Worm (Caenorhabditis elegans): ENCODE results near the gene C56C10.9.

Gene C56C10.9

ce11 chrII:6592251-6592650, at the start of gene C56C10.9:
C56C10.9 (minus strand) TSS chrII:6592351.
- TF ChIP-seq jun-1 (tag; optimal IDR thresholded peaks at IDR 0.05): no peak

ce11 chrII:6637854-6638253, 45.7 kb upstream of the C56C10.9 start:
- TF ChIP-seq nhr-23 (tag; optimal IDR thresholded peaks at IDR 0.05) (no peak), lin-15B (tag; optimal IDR thresholded peaks at IDR 0.05) (no peak), lsy-12 (tag; optimal IDR thresholded peaks at IDR 0.05) (no peak), nhr-77 (tag; optimal IDR thresholded peaks at IDR 0.05) (no peak), ztf-4 (tag; optimal IDR thresholded peaks at IDR 0.05) (no peak), fkh-2 (tag; optimal IDR thresholded peaks at IDR 0.05) (no peak), ZK546.5 (tag; optimal IDR thresholded peaks at IDR 0.05) (no peak), R02D3.7 (tag; optimal IDR thresholded peaks at IDR 0.05) (no peak), elt-2 (tag; optimal IDR thresholded peaks at IDR 0.05) (no peak), nhr-76 (tag; optimal IDR thresholded peaks at IDR 0.05) (no peak), egl-27 (tag; optimal IDR thresholded peaks at IDR 0.05) (no peak), eor-1 (tag; optimal IDR thresholded peaks at IDR 0.05) (no peak), tbx-2 (tag; optimal IDR thresholded peaks at IDR 0.05) (no peak), nhr-25 (tag; optimal IDR thresholded peaks at IDR 0.05) (no peak), unc-39 (tag; optimal IDR thresholded peaks at IDR 0.05) (no peak), zag-1 (tag; optimal IDR thresholded peaks at IDR 0.05) (no peak), jun-1 (tag; optimal IDR thresholded peaks at IDR 0.05) (no peak), pqm-1 (tag; optimal IDR thresholded peaks at IDR 0.05) (no peak), ama-1 (optimal IDR thresholded peaks at IDR 0.05) (no peak)

ce11 chrII:6636136-6636535, 44.0 kb upstream of the C56C10.9 start, which contains the start of gene T19D12.5:
T19D12.5 (minus strand) TSS chrII:6636236.
- TF ChIP-seq sea-2 (GFP tag; optimal IDR thresholded peaks at IDR 0.05) (no peak), nhr-43 (tag; optimal IDR thresholded peaks at IDR 0.05; ENCODE audit: poor library complexity, severe bottlenecking) (no peak), unc-62 (GFP tag; optimal IDR thresholded peaks at IDR 0.05) (no peak), hmg-11 (tag; optimal IDR thresholded peaks at IDR 0.05) (no peak), zag-1 (tag; optimal IDR thresholded peaks at IDR 0.05) (no peak), egl-5 (tag; optimal IDR thresholded peaks at IDR 0.05) (no peak), lsy-12 (tag; optimal IDR thresholded peaks at IDR 0.05) (no peak), ceh-28 (tag; optimal IDR thresholded peaks at IDR 0.05) (no peak), ztf-4 (tag; optimal IDR thresholded peaks at IDR 0.05) (no peak), elt-2 (tag; optimal IDR thresholded peaks at IDR 0.05) (no peak), ceh-82 (tag; optimal IDR thresholded peaks at IDR 0.05) (no peak), R02D3.7 (tag; optimal IDR thresholded peaks at IDR 0.05) (no peak), pqm-1 (tag; optimal IDR thresholded peaks at IDR 0.05) (no peak), fos-1 (tag; optimal IDR thresholded peaks at IDR 0.05) (no peak)

ce11 chrII:6631995-6632394, 39.8 kb upstream of the C56C10.9 start:
- no peak for TF ChIP-seq fos-1 (tag; optimal IDR thresholded peaks at IDR 0.05)
- TF ChIP-seq nhr-76 (tag; optimal IDR thresholded peaks at IDR 0.05): no peak
- TF ChIP-seq zag-1 (tag; optimal IDR thresholded peaks at IDR 0.05): no peak
- no peak for TF ChIP-seq elt-3 (tag; optimal IDR thresholded peaks at IDR 0.05)
- TF ChIP-seq eor-1 (tag; optimal IDR thresholded peaks at IDR 0.05): no peak
- TF ChIP-seq nhr-77 (tag; optimal IDR thresholded peaks at IDR 0.05): no peak
- no peak for TF ChIP-seq hmg-11 (tag; optimal IDR thresholded peaks at IDR 0.05)
- peak; percentile 54 for TF ChIP-seq elt-2 (tag; optimal IDR thresholded peaks at IDR 0.05)

- TF ChIP-seq elt-2 (tag; optimal IDR thresholded peaks at IDR 0.05) (peak; percentile 54), fkh-2 (tag; optimal IDR thresholded peaks at IDR 0.05) (no peak), pqm-1 (tag; optimal IDR thresholded peaks at IDR 0.05) (peak; percentile 28)
These were observed 38.7 kb upstream of the C56C10.9 start, which contains the start of gene T19D12.4 for ce11 chrII:6630811-6631210. T19D12.4 (plus strand) TSS chrII:6631105.

- TF ChIP-seq elt-2 (tag; optimal IDR thresholded peaks at IDR 0.05) (peak; percentile 14), nhr-23 (tag; optimal IDR thresholded peaks at IDR 0.05) (no peak)
These were observed 37.6 kb upstream of the C56C10.9 start for ce11 chrII:6629775-6630174.

- TF ChIP-seq elt-2 (tag; optimal IDR thresholded peaks at IDR 0.05) (peak; percentile 58), pqm-1 (tag; optimal IDR thresholded peaks at IDR 0.05) (peak; percentile 10), fkh-10 (GFP tag; optimal IDR thresholded peaks at IDR 0.05) (no peak)
These were observed 36.2 kb upstream of the C56C10.9 start for ce11 chrII:6628397-6628796.
